Fruit fly (Drosophila melanogaster): Measurements from ENCODE around the gene CG10413.

CG10413 gene

dm6 chr2L:18566235-18567158 lies 38.6 kb downstream of the CG10413 start:
- TF ChIP-seq CG34367 (tag; optimal IDR thresholded peaks at IDR 0.05) (peak; percentile 44), CG17806 (tag; optimal IDR thresholded peaks at IDR 0.05) (peak; percentile 51), Pif1B (GFP tag; optimal IDR thresholded peaks at IDR 0.05) (peak; percentile 29), CG4496 (GFP tag; IDR thresholded peaks at IDR 0.05) (peak; percentile 57; the same call in 1 of the 3 replicates), fd96Ca (GFP tag; IDR thresholded peaks at IDR 0.05) (peak; percentile 22; the same call in 1 of the 3 replicates), CG14655 (GFP tag; optimal IDR thresholded peaks at IDR 0.05) (peak; percentile 61), CG15710 (tag; optimal IDR thresholded peaks at IDR 0.05) (peak; percentile 66), CG9948 (tag; optimal IDR thresholded peaks at IDR 0.05) (peak; percentile 49), gl (tag; optimal IDR thresholded peaks at IDR 0.05) (no peak), CG32121 (GFP tag; IDR thresholded peaks at IDR 0.05) (no peak), CG8301 (tag; optimal IDR thresholded peaks at IDR 0.05) (peak; percentile 43), EcR (GFP tag; optimal IDR thresholded peaks at IDR 0.05) (peak; percentile 73), D1 (tag; optimal IDR thresholded peaks at IDR 0.05) (no peak), rn (GFP tag; IDR thresholded peaks at IDR 0.05) (no peak), Ets98B (GFP tag; IDR thresholded peaks at IDR 0.05) (no peak; the same call in 1 of the 2 replicates), Pif1A (GFP tag; optimal IDR thresholded peaks at IDR 0.05) (peak; percentile 13), CG8159 (tag; optimal IDR thresholded peaks at IDR 0.05) (peak; percentile 60), Snoo (tag; optimal IDR thresholded peaks at IDR 0.05) (no peak), CG12605 (GFP tag; IDR thresholded peaks at IDR 0.05) (no peak), CG13204 (GFP tag; optimal IDR thresholded peaks at IDR 0.05) (no peak), CG10348 (GFP tag; IDR thresholded peaks at IDR 0.05) (no peak)

- no peak for TF ChIP-seq EcR (GFP tag; optimal IDR thresholded peaks at IDR 0.05)
- TF ChIP-seq CG32121 (GFP tag; IDR thresholded peaks at IDR 0.05), result no peak
- TF ChIP-seq CG15710 (tag; optimal IDR thresholded peaks at IDR 0.05), result no peak
- TF ChIP-seq fd96Ca (GFP tag; IDR thresholded peaks at IDR 0.05), result no peak
- TF ChIP-seq rn (GFP tag; IDR thresholded peaks at IDR 0.05), result no peak
- TF ChIP-seq CG4496 (GFP tag; IDR thresholded peaks at IDR 0.05), result 0 out of 3 replicates have a peak, but pooled peaks have one; percentile 10
- TF ChIP-seq CG12605 (GFP tag; IDR thresholded peaks at IDR 0.05), result no peak
- TF ChIP-seq CG17806 (tag; optimal IDR thresholded peaks at IDR 0.05), result no peak
- TF ChIP-seq CG8301 (tag; optimal IDR thresholded peaks at IDR 0.05), result no peak
Observed at dm6 chr2L:18564417-18564816, 40.6 kb downstream of the CG10413 start.

dm6 chr2L:18563991-18564390 lies 41.1 kb downstream of the CG10413 start:
- TF ChIP-seq CG13204 (GFP tag; optimal IDR thresholded peaks at IDR 0.05), result no peak
- no peak for TF ChIP-seq rn (GFP tag; IDR thresholded peaks at IDR 0.05)
- TF ChIP-seq CG9948 (tag; optimal IDR thresholded peaks at IDR 0.05), result no peak
- TF ChIP-seq CG14655 (GFP tag; optimal IDR thresholded peaks at IDR 0.05), result no peak
- TF ChIP-seq CG8301 (tag; optimal IDR thresholded peaks at IDR 0.05), result no peak
- TF ChIP-seq CG12605 (GFP tag; IDR thresholded peaks at IDR 0.05), result no peak
- TF ChIP-seq EcR (GFP tag; optimal IDR thresholded peaks at IDR 0.05), result no peak
- no peak for TF ChIP-seq CG32121 (GFP tag; IDR thresholded peaks at IDR 0.05)
- TF ChIP-seq Snoo (tag; optimal IDR thresholded peaks at IDR 0.05), result no peak
- TF ChIP-seq CG15710 (tag; optimal IDR thresholded peaks at IDR 0.05), result no peak
- TF ChIP-seq gl (tag; optimal IDR thresholded peaks at IDR 0.05), result no peak
- no peak for TF ChIP-seq CG34367 (tag; optimal IDR thresholded peaks at IDR 0.05)
- no peak for TF ChIP-seq Ets98B (GFP tag; IDR thresholded peaks at IDR 0.05)
- no peak for TF ChIP-seq D1 (tag; optimal IDR thresholded peaks at IDR 0.05)
- no peak for TF ChIP-seq Pif1B (GFP tag; optimal IDR thresholded peaks at IDR 0.05)
- TF ChIP-seq CG4496 (GFP tag; IDR thresholded peaks at IDR 0.05), result no peak
- no peak for TF ChIP-seq fd96Ca (GFP tag; IDR thresholded peaks at IDR 0.05)
- TF ChIP-seq Pif1A (GFP tag; optimal IDR thresholded peaks at IDR 0.05), result no peak
- TF ChIP-seq CG10348 (GFP tag; IDR thresholded peaks at IDR 0.05), result no peak

- TF ChIP-seq Ets98B (GFP tag; IDR thresholded peaks at IDR 0.05), result peak; percentile 80
- peak; percentile 61 for TF ChIP-seq Pif1A (GFP tag; optimal IDR thresholded peaks at IDR 0.05)
- peak; percentile 61 for TF ChIP-seq CG14655 (GFP tag; optimal IDR thresholded peaks at IDR 0.05)
- TF ChIP-seq CG8159 (tag; optimal IDR thresholded peaks at IDR 0.05), result peak; percentile 50
- peak; percentile 63; the same call in 1 of the 3 replicates for TF ChIP-seq fd96Ca (GFP tag; IDR thresholded peaks at IDR 0.05)
- peak; percentile 76 for TF ChIP-seq CG13204 (GFP tag; optimal IDR thresholded peaks at IDR 0.05)
- TF ChIP-seq CG34367 (tag; optimal IDR thresholded peaks at IDR 0.05), result peak; percentile 25
- TF ChIP-seq CG12605 (GFP tag; IDR thresholded peaks at IDR 0.05), result peak; percentile 94
- no peak for TF ChIP-seq D1 (tag; optimal IDR thresholded peaks at IDR 0.05)
- peak; percentile 72 for TF ChIP-seq CG32121 (GFP tag; IDR thresholded peaks at IDR 0.05)
- TF ChIP-seq CG4496 (GFP tag; IDR thresholded peaks at IDR 0.05), result peak; percentile 80
- no peak for TF ChIP-seq CG10348 (GFP tag; IDR thresholded peaks at IDR 0.05)
- TF ChIP-seq gl (tag; optimal IDR thresholded peaks at IDR 0.05), result peak; percentile 90
- TF ChIP-seq CG9948 (tag; optimal IDR thresholded peaks at IDR 0.05), result peak; percentile 14
- no peak for TF ChIP-seq Snoo (tag; optimal IDR thresholded peaks at IDR 0.05)
- peak; percentile 52 for TF ChIP-seq CG15710 (tag; optimal IDR thresholded peaks at IDR 0.05)
- TF ChIP-seq CG8301 (tag; optimal IDR thresholded peaks at IDR 0.05), result peak; percentile 60
- TF ChIP-seq Pif1B (GFP tag; optimal IDR thresholded peaks at IDR 0.05), result peak; percentile 47
- no peak for TF ChIP-seq rn (GFP tag; IDR thresholded peaks at IDR 0.05)
- peak; percentile 41 for TF ChIP-seq CG17806 (tag; optimal IDR thresholded peaks at IDR 0.05)
- peak; percentile 2 for TF ChIP-seq EcR (GFP tag; optimal IDR thresholded peaks at IDR 0.05)
Observed at dm6 chr2L:18563020-18563546, 42.0 kb downstream of the CG10413 start.

- TF ChIP-seq CG12605 (GFP tag; IDR thresholded peaks at IDR 0.05), result peak; percentile 4; the same call in 1 of the 2 replicates
- no peak for TF ChIP-seq CG10348 (GFP tag; IDR thresholded peaks at IDR 0.05)
- no peak for TF ChIP-seq CG14655 (GFP tag; optimal IDR thresholded peaks at IDR 0.05)
- TF ChIP-seq CG4496 (GFP tag; IDR thresholded peaks at IDR 0.05), result no peak
Observed at dm6 chr2L:18562573-18562972, 42.5 kb downstream of the CG10413 start.

Measured in whole organism, pupa.